Worm (Caenorhabditis elegans) whole organism, L1 larva: ENCODE results near the gene Y71H10B.1.

Experiments used
- egl-13 ChIP-seq: sonication (generic microtip); optimal IDR thresholded peaks from 2 replicates; lab custom pipeline; 2016; ENCODE audit warnings: missing genotype, missing genetic modification reagents, missing genetic modification characterization, missing compliant biosample characterization
- fkh-10 ChIP-seq: sonication (generic microtip); optimal IDR thresholded peaks from 2 replicates; lab custom pipeline; 2017; ENCODE audit warnings: missing biosample characterization, missing genetic modification reagents, missing genetic modification characterization
- lin-15B ChIP-seq: fragments of 150-350 bp; sonication (generic microtip); optimal IDR thresholded peaks from 3 replicates; lab custom pipeline; 2014; ENCODE audit warnings: missing biosample characterization, missing genetic modification characterization
- mdl-1 ChIP-seq, 2 experiments: fragments of 150-350 bp; optimal IDR thresholded peaks; 2 replicates each; lab custom pipeline; 2014 to 2017; ENCODE audit warnings: missing biosample characterization in 2 of 2, missing genetic modification characterization in 2 of 2, inconsistent platforms in 1 of 2
- nhr-28 ChIP-seq: fragments of 150-350 bp; optimal IDR thresholded peaks from 2 replicates; lab custom pipeline; 2014; ENCODE audit warnings: missing biosample characterization, missing genetic modification characterization

ce11 chrX:2840287-2840686, at the start of gene Y71H10B.1:
- TF ChIP-seq mdl-1 (tag; optimal IDR thresholded peaks at IDR 0.05; lab: Kevin White, UChicago), result no peak
- no peak for TF ChIP-seq fkh-10
- TF ChIP-seq nhr-28 (tag; lab: Kevin White, UChicago), result no peak
- no peak for TF ChIP-seq egl-13
- no peak for TF ChIP-seq lin-15B (tag; lab: Kevin White, UChicago)
